Worm (Caenorhabditis elegans) whole organism, mixed stage, embryonic: ENCODE data around the gene F32D8.13.
A peak's percentile ranks its signal among the peaks of the same experiment; 100 is the strongest.

Experiments
- M03D4.4 ChIP-seq: sonication (generic microtip); optimal IDR thresholded peaks from 2 replicates; lab custom pipeline; 2017; ENCODE audit warnings: mild to moderate bottlenecking, missing genetic modification characterization, missing compliant biosample characterization
- blmp-1 ChIP-seq: fragments of 150-350 bp; optimal IDR thresholded peaks from 2 replicates; lab custom pipeline; 2014; ENCODE audit warnings: missing biosample characterization, missing genetic modification characterization
- ceh-39 ChIP-seq: fragments of 150-350 bp; optimal IDR thresholded peaks from 2 replicates; lab custom pipeline; 2014; ENCODE audit warnings: missing biosample characterization, missing genetic modification characterization
- ceh-43 ChIP-seq: fragments of 200-800 bp; sonication (Bioruptor generic); optimal IDR thresholded peaks from 2 replicates; lab custom pipeline; 2018; ENCODE audit warnings: mild to moderate bottlenecking, missing genetic modification characterization, moderate library complexity, missing compliant biosample characterization
- ceh-83 ChIP-seq: fragments of 200-800 bp; sonication (Bioruptor generic); optimal IDR thresholded peaks from 2 replicates; lab custom pipeline; 2018; ENCODE audit warnings: mild to moderate bottlenecking, missing genetic modification characterization, missing compliant biosample characterization
- ces-1 ChIP-seq: fragments of 150-350 bp; optimal IDR thresholded peaks from 2 replicates; lab custom pipeline; 2014; ENCODE audit warnings: missing biosample characterization, missing genetic modification reagents, missing genetic modification characterization
- cnd-1 ChIP-seq: fragments of 200-800 bp; sonication (Bioruptor generic); optimal IDR thresholded peaks from 2 replicates; lab custom pipeline; 2018; ENCODE audit warnings: mild to moderate bottlenecking, missing genetic modification characterization, missing compliant biosample characterization
- elt-1 ChIP-seq: sonication (generic microtip); optimal IDR thresholded peaks from 2 replicates; lab custom pipeline; 2017; ENCODE audit warnings: missing genetic modification characterization, mild to moderate bottlenecking, missing compliant biosample characterization, antibody characterized with exemption, moderate library complexity, borderline replicate concordance; ENCODE audit not compliant: insufficient read depth
- elt-3 ChIP-seq: fragments of 150-350 bp; optimal IDR thresholded peaks from 2 replicates; lab custom pipeline; 2014; ENCODE audit warnings: missing biosample characterization, missing genetic modification characterization
- flh-1 ChIP-seq: fragments of 200-800 bp; sonication (Bioruptor generic); optimal IDR thresholded peaks from 2 replicates; lab custom pipeline; 2018; ENCODE audit warnings: mild to moderate bottlenecking, missing genetic modification characterization, moderate library complexity, missing compliant biosample characterization
- ham-2 ChIP-seq: fragments of 200-800 bp; sonication (Bioruptor generic); optimal IDR thresholded peaks from 2 replicates; lab custom pipeline; 2018; ENCODE audit warnings: mild to moderate bottlenecking, missing genetic modification characterization, missing compliant biosample characterization
- hlh-1 ChIP-seq: fragments of 150-350 bp; optimal IDR thresholded peaks from 2 replicates; lab custom pipeline; 2014; ENCODE audit warnings: missing biosample characterization, missing genetic modification reagents, missing genetic modification characterization
- lin-13 ChIP-seq: fragments of 150-350 bp; optimal IDR thresholded peaks from 2 replicates; lab custom pipeline; 2014; ENCODE audit warnings: missing biosample characterization, missing genetic modification characterization
- lin-32 ChIP-seq: fragments of 200-800 bp; sonication (Bioruptor generic); optimal IDR thresholded peaks from 2 replicates; lab custom pipeline; 2018; ENCODE audit warnings: mild to moderate bottlenecking, missing genetic modification characterization, missing compliant biosample characterization
- lsy-2 ChIP-seq: fragments of 150-350 bp; optimal IDR thresholded peaks from 2 replicates; lab custom pipeline; 2014; ENCODE audit warnings: missing biosample characterization, missing genetic modification characterization
- mab-5 ChIP-seq: fragments of 150-350 bp; optimal IDR thresholded peaks from 2 replicates; lab custom pipeline; 2014; ENCODE audit warnings: missing biosample characterization, missing genetic modification characterization
- mep-1 ChIP-seq: fragments of 150-350 bp; optimal IDR thresholded peaks from 2 replicates; lab custom pipeline; 2017; ENCODE audit warnings: missing biosample characterization, missing genetic modification reagents, missing genetic modification characterization, inconsistent platforms
- mls-2 ChIP-seq: sonication (generic microtip); optimal IDR thresholded peaks from 2 replicates; lab custom pipeline; 2016; ENCODE audit warnings: mild to moderate bottlenecking, missing genetic modification characterization, moderate library complexity, missing compliant biosample characterization
- nhr-12 ChIP-seq: fragments of 150-350 bp; optimal IDR thresholded peaks from 2 replicates; lab custom pipeline; 2014; ENCODE audit warnings: missing biosample characterization, missing genetic modification characterization
- nhr-2 ChIP-seq: fragments of 150-350 bp; optimal IDR thresholded peaks from 2 replicates; lab custom pipeline; 2014; ENCODE audit warnings: missing biosample characterization, missing genetic modification characterization
- nhr-237 ChIP-seq: fragments of 150-350 bp; optimal IDR thresholded peaks from 2 replicates; lab custom pipeline; 2014; ENCODE audit warnings: missing biosample characterization, missing genetic modification characterization
- nhr-28 ChIP-seq: fragments of 150-350 bp; optimal IDR thresholded peaks from 2 replicates; lab custom pipeline; 2014; ENCODE audit warnings: missing biosample characterization, missing genetic modification characterization
- nhr-76 ChIP-seq: sonication (generic microtip); optimal IDR thresholded peaks from 2 replicates; lab custom pipeline; 2017; ENCODE audit warnings: missing biosample characterization, missing genetic modification characterization
- pha-4 ChIP-seq: fragments of 150-350 bp; optimal IDR thresholded peaks from 2 replicates; lab custom pipeline; 2018; ENCODE audit warnings: missing biosample characterization, missing genetic modification reagents, missing genetic modification characterization
- sem-2 ChIP-seq: fragments of 200-800 bp; sonication (Bioruptor generic); optimal IDR thresholded peaks from 2 replicates; lab custom pipeline; 2018; ENCODE audit warnings: mild to moderate bottlenecking, missing genetic modification characterization, missing compliant biosample characterization
- snpc-4 ChIP-seq: fragments of 150-350 bp; optimal IDR thresholded peaks from 2 replicates; lab custom pipeline; 2014; ENCODE audit warnings: missing biosample characterization, missing genetic modification characterization
- sptf-1 ChIP-seq: sonication (generic microtip); optimal IDR thresholded peaks from 2 replicates; lab custom pipeline; 2017; ENCODE audit warnings: mild to moderate bottlenecking, missing genetic modification characterization, moderate library complexity, missing compliant biosample characterization
- unc-120 ChIP-seq: sonication (generic microtip); optimal IDR thresholded peaks from 2 replicates; lab custom pipeline; 2017; ENCODE audit warnings: missing genetic modification characterization, missing compliant biosample characterization; ENCODE audit not compliant: poor library complexity, severe bottlenecking
- unc-39 ChIP-seq: fragments of 150-350 bp; optimal IDR thresholded peaks from 2 replicates; lab custom pipeline; 2014; ENCODE audit warnings: missing biosample characterization, missing genetic modification characterization
- unc-62 ChIP-seq: fragments of 150-350 bp; optimal IDR thresholded peaks from 2 replicates; lab custom pipeline; 2014; ENCODE audit warnings: missing biosample characterization, missing genetic modification reagents, missing genetic modification characterization
- zip-8 ChIP-seq: fragments of 150-350 bp; optimal IDR thresholded peaks from 2 replicates; lab custom pipeline; 2014; ENCODE audit warnings: missing biosample characterization, missing genetic modification characterization
- ztf-11 ChIP-seq: fragments of 150-350 bp; optimal IDR thresholded peaks from 2 replicates; lab custom pipeline; 2014; ENCODE audit warnings: missing biosample characterization, missing genetic modification characterization

Gene F32D8.13

ce11 chrV:10877808-10878600, 18.3 kb downstream of the F32D8.13 start:
- TF ChIP-seq mab-5 (no peak), ztf-11 (tag; lab: Kevin White, UChicago) (no peak), ces-1 (GFP tag; lab: Kevin White, UChicago) (no peak), flh-1 (GFP tag; lab: Kevin White, UChicago) (no peak), mep-1 (no peak), unc-62 (GFP tag; lab: Kevin White, UChicago) (no peak), elt-1 (no peak), M03D4.4 (tag; lab: Kevin White, UChicago) (no peak), ham-2 (no peak), nhr-28 (no peak), cnd-1 (no peak), lin-32 (GFP tag; lab: Kevin White, UChicago) (no peak)
- TF ChIP-seq, all 35 proteins: peak for 0

- TF ChIP-seq unc-62 (GFP tag; lab: Kevin White, UChicago) (no peak), sptf-1 (no peak), pha-4 (tag; lab: Kevin White, UChicago) (no peak), blmp-1 (no peak), sem-2 (no peak), nhr-237 (tag; lab: Kevin White, UChicago) (no peak), flh-1 (GFP tag; lab: Kevin White, UChicago) (no peak), hlh-1 (tag; lab: Kevin White, UChicago) (no peak), mls-2 (tag; lab: Kevin White, UChicago) (no peak), mab-5 (no peak), ceh-39 (tag; lab: Kevin White, UChicago) (no peak), lin-13 (tag; lab: Kevin White, UChicago) (no peak), ces-1 (GFP tag; lab: Kevin White, UChicago) (no peak), ceh-43 (GFP tag; lab: Kevin White, UChicago) (no peak), nhr-2 (tag; lab: Kevin White, UChicago) (no peak), ceh-83 (GFP tag; lab: Kevin White, UChicago) (no peak), lin-32 (GFP tag; lab: Kevin White, UChicago) (no peak)
Observed at ce11 chrV:10876512-10876911, 19.8 kb downstream of the F32D8.13 start.

- TF ChIP-seq ces-1 (GFP tag; lab: Kevin White, UChicago): peak; percentile 67
- no peak for TF ChIP-seq hlh-1 (tag; lab: Kevin White, UChicago)
- no peak for TF ChIP-seq nhr-76
- TF ChIP-seq zip-8 (tag; lab: Kevin White, UChicago): no peak
- TF ChIP-seq elt-3 (tag; lab: Kevin White, UChicago): no peak
- TF ChIP-seq snpc-4 (tag; lab: Kevin White, UChicago): no peak
Observed at ce11 chrV:10874938-10875599, 21.3 kb downstream of the F32D8.13 start.

ce11 chrV:10873190-10873589, 23.2 kb downstream of the F32D8.13 start:
- TF ChIP-seq nhr-2 (tag; lab: Kevin White, UChicago) (no peak), hlh-1 (tag; lab: Kevin White, UChicago) (no peak), ceh-39 (tag; lab: Kevin White, UChicago) (no peak), lin-13 (tag; lab: Kevin White, UChicago) (no peak), zip-8 (tag; lab: Kevin White, UChicago) (no peak), ztf-11 (tag; lab: Kevin White, UChicago) (no peak), unc-120 (tag; lab: Kevin White, UChicago) (no peak), nhr-12 (tag; lab: Kevin White, UChicago) (no peak), ceh-83 (GFP tag; lab: Kevin White, UChicago) (no peak), lsy-2 (no peak), mls-2 (tag; lab: Kevin White, UChicago) (no peak), lin-32 (GFP tag; lab: Kevin White, UChicago) (no peak), ceh-43 (GFP tag; lab: Kevin White, UChicago) (no peak), nhr-76 (no peak), pha-4 (tag; lab: Kevin White, UChicago) (no peak), M03D4.4 (tag; lab: Kevin White, UChicago) (no peak), blmp-1 (no peak), elt-1 (no peak), snpc-4 (tag; lab: Kevin White, UChicago) (no peak), unc-39 (tag; lab: Kevin White, UChicago) (no peak)
